Worm (Caenorhabditis elegans) whole organism, young adult: ENCODE results near the gene ador-1.
A peak's percentile ranks its signal among the peaks of the same experiment; 100 is the strongest.

Experiments used
- B0019.2 ChIP-seq: fragments of 200-800 bp; sonication (Bioruptor generic); conservative IDR thresholded peaks from 2 replicates; pipeline ENCODE4 v1.3.6; 2022; ENCODE audit warnings: missing genetic modification reagents, missing genetic modification characterization, missing compliant biosample characterization
- B0035.1 ChIP-seq: sonication (generic microtip); optimal IDR thresholded peaks from 2 replicates; lab custom pipeline; 2016; ENCODE audit warnings: missing genetic modification characterization, mild to moderate bottlenecking, missing compliant biosample characterization, missing genotype, missing genetic modification reagents
- C06A6.2 ChIP-seq: fragments of 200-800 bp; sonication (Bioruptor generic); conservative IDR thresholded peaks from 2 replicates; pipeline ENCODE4 v1.3.6; 2022; ENCODE audit warnings: missing genetic modification characterization, missing compliant biosample characterization
- F10E7.11 ChIP-seq: sonication (generic microtip); optimal IDR thresholded peaks from 2 replicates; lab custom pipeline; 2017; ENCODE audit warnings: mild to moderate bottlenecking, missing genetic modification characterization, moderate library complexity, missing compliant biosample characterization
- F23B12.7 ChIP-seq: sonication (generic microtip); optimal IDR thresholded peaks from 2 replicates; lab custom pipeline; 2017; ENCODE audit warnings: missing genetic modification characterization, mild to moderate bottlenecking, missing compliant biosample characterization, antibody characterized with exemption, moderate library complexity; ENCODE audit not compliant: insufficient read depth
- F37B4.10 ChIP-seq: fragments of 200-800 bp; sonication (Bioruptor generic); IDR thresholded peaks from 2 replicates; pipeline ENCODE4 v1.3.6; 2022; ENCODE audit warnings: missing genetic modification characterization, missing compliant biosample characterization
- F39B2.1 ChIP-seq: fragments of 200-800 bp; sonication (Bioruptor generic); IDR thresholded peaks from 2 replicates; pipeline ENCODE4 v1.3.6; 2022; ENCODE audit warnings: missing genetic modification reagents, missing genetic modification characterization, missing compliant biosample characterization
- F57A8.1 ChIP-seq: fragments of 200-800 bp; sonication (Bioruptor generic); optimal IDR thresholded peaks from 2 replicates; lab custom pipeline; 2018; ENCODE audit warnings: mild to moderate bottlenecking, missing genetic modification characterization, moderate library complexity, missing compliant biosample characterization
- Y53F4B.3 ChIP-seq: fragments of 200-800 bp; sonication (Bioruptor generic); IDR thresholded peaks from 2 replicates; pipeline ENCODE4 v1.3.6; 2022; ENCODE audit warnings: missing genetic modification reagents, missing genetic modification characterization, missing compliant biosample characterization
- Y53G8AR.9 ChIP-seq: fragments of 200-800 bp; sonication (Bioruptor generic); conservative IDR thresholded peaks from 2 replicates; pipeline ENCODE4 v1.3.6; 2022; ENCODE audit warnings: missing genetic modification reagents, missing genetic modification characterization, missing compliant biosample characterization
- Y67H2A.10 ChIP-seq: fragments of 200-800 bp; sonication (Bioruptor generic); conservative IDR thresholded peaks from 2 replicates; pipeline ENCODE4 v1.3.6; 2022; ENCODE audit warnings: missing genetic modification reagents, missing genetic modification characterization, missing compliant biosample characterization
- Y79H2A.3 ChIP-seq: fragments of 200-800 bp; sonication (Bioruptor generic); conservative IDR thresholded peaks from 2 replicates; pipeline ENCODE4 v1.3.6; 2022; ENCODE audit warnings: missing genetic modification reagents, missing genetic modification characterization, missing compliant biosample characterization
- Y95B8A.8 ChIP-seq: fragments of 200-800 bp; sonication (Bioruptor generic); IDR thresholded peaks from 2 replicates; pipeline ENCODE4 v1.3.6; 2022; ENCODE audit warnings: missing genetic modification reagents, missing genetic modification characterization, missing compliant biosample characterization
- ZK185.1 ChIP-seq: sonication (generic microtip); optimal IDR thresholded peaks from 2 replicates; lab custom pipeline; 2016; ENCODE audit warnings: mild to moderate bottlenecking, missing genetic modification characterization, missing compliant biosample characterization; ENCODE audit not compliant: poor library complexity, severe bottlenecking
- athp-1 ChIP-seq: sonication (generic microtip); optimal IDR thresholded peaks from 2 replicates; lab custom pipeline; 2017; ENCODE audit warnings: mild to moderate bottlenecking, missing genetic modification characterization, missing compliant biosample characterization
- bed-1 ChIP-seq: fragments of 200-800 bp; sonication (Bioruptor generic); IDR thresholded peaks from 2 replicates; pipeline ENCODE4 v1.3.6; 2022; ENCODE audit warnings: missing genetic modification reagents, missing genetic modification characterization, missing compliant biosample characterization
- ccch-3 ChIP-seq: fragments of 200-800 bp; sonication (Bioruptor generic); optimal IDR thresholded peaks from 2 replicates; lab custom pipeline; 2018; ENCODE audit warnings: mild to moderate bottlenecking, missing genetic modification characterization, missing compliant biosample characterization
- cebp-1 ChIP-seq, 2 experiments: fragments of 200-800 bp in 1 of 2; sonication (Bioruptor generic) in 1 of 2; sonication (generic microtip) in 1 of 2; IDR thresholded peaks in 1 of 2; optimal IDR thresholded peaks in 1 of 2; 2 replicates each; pipeline versions ENCODE4 v1.3.6 to Lab custom; 2017 to 2022; ENCODE audit warnings: missing compliant biosample characterization in 2 of 2, missing genetic modification characterization in 2 of 2, mild to moderate bottlenecking in 1 of 2, missing genetic modification reagents in 1 of 2, moderate library complexity in 1 of 2
- ceh-40 ChIP-seq: fragments of 200-800 bp; sonication (Bioruptor generic); IDR thresholded peaks from 2 replicates; pipeline ENCODE4 v1.3.6; 2022; ENCODE audit warnings: missing genetic modification characterization, missing compliant biosample characterization
- ceh-79 ChIP-seq: sonication (generic microtip); optimal IDR thresholded peaks from 2 replicates; lab custom pipeline; 2017; ENCODE audit warnings: mild to moderate bottlenecking, missing genetic modification characterization, missing compliant biosample characterization
- egl-18 ChIP-seq: fragments of 200-800 bp; sonication (Bioruptor generic); IDR thresholded peaks from 2 replicates; pipeline ENCODE4 v1.3.6; 2022; ENCODE audit warnings: missing genetic modification reagents, missing genetic modification characterization, missing compliant biosample characterization
- egl-44 ChIP-seq: fragments of 200-800 bp; sonication (Bioruptor generic); IDR thresholded peaks from 2 replicates; pipeline ENCODE4 v1.3.6; 2022; ENCODE audit warnings: missing genetic modification reagents, missing genetic modification characterization, missing compliant biosample characterization
- him-1 ChIP-seq: sonication (generic microtip); optimal IDR thresholded peaks from 2 replicates; lab custom pipeline; 2016; ENCODE audit warnings: missing genotype, missing genetic modification reagents, missing genetic modification characterization, missing compliant biosample characterization
- hlh-12 ChIP-seq: sonication (generic microtip); optimal IDR thresholded peaks from 2 replicates; lab custom pipeline; 2016; ENCODE audit warnings: missing genetic modification characterization, missing compliant biosample characterization
- hlh-26 ChIP-seq: fragments of 200-800 bp; sonication (Bioruptor generic); conservative IDR thresholded peaks from 2 replicates; pipeline ENCODE4 v1.3.6; 2022; ENCODE audit warnings: missing genetic modification reagents, missing genetic modification characterization, missing compliant biosample characterization
- hmg-20 ChIP-seq: fragments of 200-800 bp; sonication (Bioruptor generic); IDR thresholded peaks from 2 replicates; pipeline ENCODE4 v1.3.6; 2022; ENCODE audit warnings: missing genetic modification reagents, missing genetic modification characterization, missing compliant biosample characterization
- hrde-1 ChIP-seq: sonication (generic microtip); optimal IDR thresholded peaks from 2 replicates; lab custom pipeline; 2016; ENCODE audit warnings: missing genetic modification characterization, mild to moderate bottlenecking, missing compliant biosample characterization, moderate library complexity, missing genotype, missing genetic modification reagents, borderline replicate concordance
- lag-1 ChIP-seq: fragments of 200-800 bp; sonication (Bioruptor generic); IDR thresholded peaks from 2 replicates; pipeline ENCODE4 v1.3.6; 2022; ENCODE audit warnings: missing genetic modification reagents, missing genetic modification characterization, missing compliant biosample characterization
- lin-40 ChIP-seq: sonication (generic microtip); optimal IDR thresholded peaks from 2 replicates; lab custom pipeline; 2016; ENCODE audit warnings: missing genetic modification characterization, mild to moderate bottlenecking, missing compliant biosample characterization, missing genotype, missing genetic modification reagents
- lir-1 ChIP-seq: fragments of 200-800 bp; sonication (Bioruptor generic); conservative IDR thresholded peaks from 2 replicates; pipeline ENCODE4 v1.3.6; 2022; ENCODE audit warnings: missing genetic modification reagents, missing genetic modification characterization, missing compliant biosample characterization
- lsl-1 ChIP-seq: fragments of 200-800 bp; sonication (Bioruptor generic); optimal IDR thresholded peaks from 2 replicates; lab custom pipeline; 2018; ENCODE audit warnings: mild to moderate bottlenecking, missing genetic modification characterization, moderate library complexity, missing compliant biosample characterization
- madf-6 ChIP-seq: fragments of 200-800 bp; sonication (Bioruptor generic); IDR thresholded peaks from 2 replicates; pipeline ENCODE4 v1.3.6; 2022; ENCODE audit warnings: missing genetic modification reagents, missing genetic modification characterization, missing compliant biosample characterization
- mcd-1 ChIP-seq: fragments of 200-800 bp; sonication (Bioruptor generic); IDR thresholded peaks from 2 replicates; pipeline ENCODE4 v1.3.6; 2022; ENCODE audit warnings: missing genetic modification reagents, missing genetic modification characterization, missing compliant biosample characterization
- mes-4 ChIP-seq: sonication (generic microtip); optimal IDR thresholded peaks from 2 replicates; lab custom pipeline; 2016; ENCODE audit warnings: missing genotype, missing genetic modification characterization, missing compliant biosample characterization
- nfya-1 ChIP-seq: sonication (generic microtip); optimal IDR thresholded peaks from 2 replicates; lab custom pipeline; 2017; ENCODE audit warnings: antibody characterized with exemption, missing compliant biosample characterization, missing genetic modification characterization, borderline replicate concordance; ENCODE audit not compliant: insufficient read depth
- nfya-2 ChIP-seq: fragments of 200-800 bp; sonication (Bioruptor generic); IDR thresholded peaks from 2 replicates; pipeline ENCODE4 v1.3.6; 2022; ENCODE audit warnings: missing genetic modification reagents, missing genetic modification characterization, missing compliant biosample characterization
- nfyb-1 ChIP-seq: fragments of 200-800 bp; sonication (Bioruptor generic); IDR thresholded peaks from 2 replicates; pipeline ENCODE4 v1.3.6; 2022; ENCODE audit warnings: missing genetic modification reagents, missing genetic modification characterization, missing compliant biosample characterization
- nhr-120 ChIP-seq: fragments of 200-800 bp; sonication (Bioruptor generic); IDR thresholded peaks from 2 replicates; pipeline ENCODE4 v1.3.6; 2022; ENCODE audit warnings: missing genetic modification characterization, missing compliant biosample characterization
- rec-8 ChIP-seq, 2 experiments: sonication (generic microtip); optimal IDR thresholded peaks; 2 replicates each; lab custom pipeline; 2016; ENCODE audit warnings: mild to moderate bottlenecking in 2 of 2, missing genetic modification characterization in 2 of 2, missing genetic modification reagents in 2 of 2, missing genotype in 2 of 2, missing biosample characterization in 1 of 2, missing compliant biosample characterization in 1 of 2, moderate library complexity in 1 of 2
- sea-2 ChIP-seq: fragments of 200-800 bp; sonication (Bioruptor generic); IDR thresholded peaks from 2 replicates; pipeline ENCODE4 v1.3.6; 2022; ENCODE audit warnings: missing genetic modification characterization, missing compliant biosample characterization
- snpc-3.4 ChIP-seq: sonication (generic microtip); optimal IDR thresholded peaks from 2 replicates; lab custom pipeline; 2017; ENCODE audit warnings: missing genetic modification characterization, mild to moderate bottlenecking, missing compliant biosample characterization, antibody characterized with exemption, moderate library complexity, missing genotype, missing genetic modification reagents
- sptf-2 ChIP-seq: fragments of 200-800 bp; sonication (Bioruptor generic); optimal IDR thresholded peaks from 2 replicates; lab custom pipeline; 2018; ENCODE audit warnings: mild to moderate bottlenecking, missing genetic modification characterization, missing compliant biosample characterization
- tbx-9 ChIP-seq: sonication (generic microtip); optimal IDR thresholded peaks from 2 replicates; lab custom pipeline; 2016; ENCODE audit warnings: borderline replicate concordance, missing genetic modification characterization, inconsistent platforms, missing compliant biosample characterization
- tlf-1 ChIP-seq: fragments of 200-800 bp; sonication (Bioruptor generic); optimal IDR thresholded peaks from 2 replicates; lab custom pipeline; 2018; ENCODE audit warnings: mild to moderate bottlenecking, missing genetic modification characterization, missing compliant biosample characterization
- unc-62 ChIP-seq: fragments of 150-350 bp; optimal IDR thresholded peaks from 2 replicates; lab custom pipeline; 2014; ENCODE audit warnings: missing biosample characterization, missing genetic modification reagents, missing genetic modification characterization
- ztf-28 ChIP-seq: fragments of 200-800 bp; sonication (Bioruptor generic); IDR thresholded peaks from 2 replicates; pipeline ENCODE4 v1.3.6; 2022; ENCODE audit warnings: missing genetic modification reagents, missing genetic modification characterization, missing compliant biosample characterization
- ztf-3 ChIP-seq: fragments of 200-800 bp; sonication (Bioruptor generic); optimal IDR thresholded peaks from 2 replicates; lab custom pipeline; 2018; ENCODE audit warnings: mild to moderate bottlenecking, missing genetic modification characterization, missing compliant biosample characterization
- ztf-6 ChIP-seq: fragments of 200-800 bp; sonication (Bioruptor generic); IDR thresholded peaks from 2 replicates; pipeline ENCODE4 v1.3.6; 2022; ENCODE audit warnings: missing genetic modification reagents, missing genetic modification characterization, missing compliant biosample characterization

Gene ador-1

DNA sequence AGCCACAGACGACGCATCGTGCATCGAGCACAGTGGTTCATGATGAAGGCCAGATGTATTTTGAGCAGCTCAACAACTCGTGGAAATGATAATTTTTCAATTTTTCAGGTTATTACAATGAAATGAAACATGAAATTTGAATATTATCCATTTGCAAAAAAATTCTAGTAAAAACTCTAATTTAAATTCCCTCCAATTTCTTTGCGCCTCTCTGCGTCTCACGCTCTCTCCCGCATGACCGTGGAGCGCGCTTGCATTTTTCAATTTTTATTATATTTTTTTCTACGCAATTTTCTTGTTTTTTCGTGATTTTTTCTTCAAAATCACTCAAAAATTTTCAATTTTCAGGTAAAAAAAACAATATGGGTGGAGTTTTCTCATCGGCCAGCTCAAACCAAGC is 43.3 kb downstream of the ador-1 start, which contains the start of gene tag-281 (continued):
- no peak for TF ChIP-seq hlh-26
- no peak for TF ChIP-seq hlh-12
- TF ChIP-seq nfya-2 (GFP tag; lab: Robert Waterston, UW): no peak
- TF ChIP-seq mes-4 (tag; lab: Kevin White, UChicago): no peak
- no peak for TF ChIP-seq ztf-6 (GFP tag; lab: Robert Waterston, UW)
- no peak for TF ChIP-seq F23B12.7
- TF ChIP-seq sptf-2 (GFP tag; lab: Kevin White, UChicago): no peak
- TF ChIP-seq Y53G8AR.9 (GFP tag; lab: Robert Waterston, UW): peak; percentile 50; the same call in 1 of the 2 replicates
- TF ChIP-seq ztf-3 (GFP tag; lab: Kevin White, UChicago): no peak
- peak; percentile 66 for TF ChIP-seq lsl-1
- TF ChIP-seq C06A6.2 (GFP tag; lab: Robert Waterston, UW): no peak
- no peak for TF ChIP-seq Y79H2A.3
- TF ChIP-seq ccch-3 (GFP tag; lab: Kevin White, UChicago): no peak
- peak; percentile 25 for TF ChIP-seq athp-1 (tag; lab: Kevin White, UChicago)
- no peak for TF ChIP-seq B0019.2 (GFP tag; lab: Robert Waterston, UW)
- no peak for TF ChIP-seq nfyb-1 (GFP tag; lab: Robert Waterston, UW)
- no peak for TF ChIP-seq F57A8.1
- no peak for TF ChIP-seq F10E7.11 (tag; lab: Kevin White, UChicago)
- TF ChIP-seq bed-1 (GFP tag; lab: Robert Waterston, UW): no peak
- no peak for TF ChIP-seq ceh-79 (tag; lab: Kevin White, UChicago)
- TF ChIP-seq snpc-3.4: no peak
- no peak for TF ChIP-seq Y95B8A.8 (GFP tag; lab: Robert Waterston, UW)
- TF ChIP-seq unc-62 (GFP tag; lab: Kevin White, UChicago): no peak
- no peak for TF ChIP-seq tbx-9
- no peak for TF ChIP-seq egl-18 (GFP tag; lab: Robert Waterston, UW)
- TF ChIP-seq ceh-40: no peak
- TF ChIP-seq lag-1: no peak
- no peak for TF ChIP-seq lin-40
- peak; percentile 79 for TF ChIP-seq madf-6 (GFP tag; lab: Robert Waterston, UW)
- TF ChIP-seq nfya-1 (tag; lab: Kevin White, UChicago): no peak
- 0 out of 2 replicates have a peak, but pooled peaks have one; percentile 14 for TF ChIP-seq lir-1
- TF ChIP-seq ztf-28 (GFP tag; lab: Robert Waterston, UW): no peak
- TF ChIP-seq nhr-120 (GFP tag; lab: Robert Waterston, UW): no peak
- no peak for TF ChIP-seq Y67H2A.10 (GFP tag; lab: Robert Waterston, UW)
- no peak for TF ChIP-seq cebp-1 (GFP tag; IDR thresholded peaks at IDR 0.05; lab: Robert Waterston, UW)
- no peak for TF ChIP-seq cebp-1 (tag; optimal IDR thresholded peaks at IDR 0.05; lab: Kevin White, UChicago)
- no peak for TF ChIP-seq F39B2.1
- no peak for TF ChIP-seq hrde-1 (tag; lab: Kevin White, UChicago)
- TF ChIP-seq ZK185.1 (tag; lab: Kevin White, UChicago): no peak
- TF ChIP-seq tlf-1: no peak
- TF ChIP-seq rec-8 (tag; optimal IDR thresholded peaks at IDR 0.05; lab: Kevin White, UChicago): no peak
- no peak for TF ChIP-seq B0035.1
- no peak for TF ChIP-seq F37B4.10
- TF ChIP-seq mcd-1 (GFP tag; lab: Robert Waterston, UW): peak; percentile 98
- no peak for TF ChIP-seq Y53F4B.3 (GFP tag; lab: Robert Waterston, UW)
- TF ChIP-seq him-1 (tag; lab: Kevin White, UChicago): no peak
- TF ChIP-seq hmg-20: no peak
- TF ChIP-seq egl-44 (GFP tag; lab: Robert Waterston, UW): no peak
- TF ChIP-seq sea-2 (GFP tag; lab: Robert Waterston, UW): no peak
